Worm (Caenorhabditis elegans): Measurements from ENCODE around the gene scl-2.

The scl-2 gene

ce11 chrIV:13026762-13027161 lies 30.7 kb upstream of the scl-2 start:
- no peak for TF ChIP-seq ztf-23 (GFP tag; IDR thresholded peaks at IDR 0.05)
- no peak for TF ChIP-seq tab-1 (GFP tag; IDR thresholded peaks at IDR 0.05)
- no peak for TF ChIP-seq med-1 (GFP tag; optimal IDR thresholded peaks at IDR 0.05; ENCODE audit: insufficient read depth)
- no peak for TF ChIP-seq cog-1 (tag; optimal IDR thresholded peaks at IDR 0.05)
- no peak for TF ChIP-seq flt-1 (GFP tag; IDR thresholded peaks at IDR 0.05)
- no peak for TF ChIP-seq klf-2 (GFP tag; conservative IDR thresholded peaks at IDR 0.05)
- TF ChIP-seq ztf-29 (GFP tag; IDR thresholded peaks at IDR 0.05) = no peak
- no peak for TF ChIP-seq ref-1 (GFP tag; conservative IDR thresholded peaks at IDR 0.05)
- no peak for TF ChIP-seq T22C8.4 (GFP tag; IDR thresholded peaks at IDR 0.05)

- TF ChIP-seq ref-1 (GFP tag; conservative IDR thresholded peaks at IDR 0.05) = no peak
- TF ChIP-seq klf-2 (GFP tag; conservative IDR thresholded peaks at IDR 0.05) = no peak
- no peak for TF ChIP-seq ztf-29 (GFP tag; IDR thresholded peaks at IDR 0.05)
- TF ChIP-seq med-1 (GFP tag; optimal IDR thresholded peaks at IDR 0.05; ENCODE audit: insufficient read depth) = no peak
- peak; percentile 6 for TF ChIP-seq cog-1 (tag; optimal IDR thresholded peaks at IDR 0.05)
- no peak for TF ChIP-seq tab-1 (GFP tag; IDR thresholded peaks at IDR 0.05)
- no peak for TF ChIP-seq T22C8.4 (GFP tag; IDR thresholded peaks at IDR 0.05)
Measured at ce11 chrIV:13027801-13028641, 29.5 kb upstream of the scl-2 start.

- TF ChIP-seq ref-1 (GFP tag; conservative IDR thresholded peaks at IDR 0.05) (no peak), cog-1 (tag; optimal IDR thresholded peaks at IDR 0.05) (no peak), med-1 (GFP tag; optimal IDR thresholded peaks at IDR 0.05; ENCODE audit: insufficient read depth) (no peak), tab-1 (GFP tag; IDR thresholded peaks at IDR 0.05) (no peak), klf-2 (GFP tag; conservative IDR thresholded peaks at IDR 0.05) (no peak), ztf-23 (GFP tag; IDR thresholded peaks at IDR 0.05) (no peak), flt-1 (GFP tag; IDR thresholded peaks at IDR 0.05) (no peak), ztf-29 (GFP tag; IDR thresholded peaks at IDR 0.05) (no peak), T22C8.4 (GFP tag; IDR thresholded peaks at IDR 0.05) (no peak)
Measured at ce11 chrIV:13028746-13029673, 28.5 kb upstream of the scl-2 start.

DNA sequence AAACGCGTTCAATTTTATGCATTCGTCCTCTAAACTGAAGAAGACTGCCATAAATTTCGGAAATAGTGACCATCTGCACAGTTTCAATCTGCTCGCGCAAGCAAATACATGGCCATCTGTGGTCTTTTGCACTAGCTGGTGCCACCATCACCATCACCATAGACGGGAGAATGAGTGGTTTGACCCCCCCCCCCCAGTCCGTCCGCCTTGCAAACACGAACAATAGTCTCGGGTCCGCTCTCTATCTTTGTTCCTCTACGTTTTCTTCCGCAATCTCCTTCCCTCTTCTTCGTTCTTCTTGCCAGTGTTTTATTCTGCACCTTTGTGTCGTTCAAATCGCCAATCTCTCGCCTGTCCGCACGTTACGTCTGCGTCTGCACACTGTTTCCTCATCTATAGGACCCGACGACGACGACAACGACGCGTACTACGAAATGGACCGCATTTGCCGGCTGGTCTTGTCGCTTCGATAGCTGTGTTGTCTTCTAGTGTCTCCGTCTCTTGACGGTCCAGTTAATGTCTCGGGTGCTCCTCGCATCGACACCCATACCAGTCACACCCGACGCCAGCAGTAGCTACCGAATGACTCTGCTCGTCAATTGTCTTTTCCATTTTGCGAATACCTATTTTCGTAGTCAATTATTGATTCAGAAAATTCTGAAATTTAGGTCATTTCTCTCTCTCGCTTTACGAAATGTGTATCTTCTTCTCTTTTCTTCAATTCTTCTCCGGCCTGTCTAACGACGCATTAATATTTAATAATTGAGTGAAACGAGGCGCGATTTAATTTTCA lies 27.6 kb upstream of the scl-2 start:
- no peak for TF ChIP-seq T22C8.4 (GFP tag; IDR thresholded peaks at IDR 0.05)
- no peak for TF ChIP-seq ztf-29 (GFP tag; IDR thresholded peaks at IDR 0.05)
- no peak for TF ChIP-seq ref-1 (GFP tag; conservative IDR thresholded peaks at IDR 0.05)
- TF ChIP-seq flt-1 (GFP tag; IDR thresholded peaks at IDR 0.05) = 0 out of 2 replicates have a peak, but pooled peaks have one; percentile 3
- TF ChIP-seq klf-2 (GFP tag; conservative IDR thresholded peaks at IDR 0.05) = no peak
- TF ChIP-seq tab-1 (GFP tag; IDR thresholded peaks at IDR 0.05) = 0 out of 2 replicates have a peak, but pooled peaks have one; percentile 49
- TF ChIP-seq med-1 (GFP tag; optimal IDR thresholded peaks at IDR 0.05; ENCODE audit: insufficient read depth) = no peak
- no peak; the same call in 1 of the 2 replicates for TF ChIP-seq ztf-23 (GFP tag; IDR thresholded peaks at IDR 0.05)
- TF ChIP-seq cog-1 (tag; optimal IDR thresholded peaks at IDR 0.05) = peak; percentile 46

DNA sequence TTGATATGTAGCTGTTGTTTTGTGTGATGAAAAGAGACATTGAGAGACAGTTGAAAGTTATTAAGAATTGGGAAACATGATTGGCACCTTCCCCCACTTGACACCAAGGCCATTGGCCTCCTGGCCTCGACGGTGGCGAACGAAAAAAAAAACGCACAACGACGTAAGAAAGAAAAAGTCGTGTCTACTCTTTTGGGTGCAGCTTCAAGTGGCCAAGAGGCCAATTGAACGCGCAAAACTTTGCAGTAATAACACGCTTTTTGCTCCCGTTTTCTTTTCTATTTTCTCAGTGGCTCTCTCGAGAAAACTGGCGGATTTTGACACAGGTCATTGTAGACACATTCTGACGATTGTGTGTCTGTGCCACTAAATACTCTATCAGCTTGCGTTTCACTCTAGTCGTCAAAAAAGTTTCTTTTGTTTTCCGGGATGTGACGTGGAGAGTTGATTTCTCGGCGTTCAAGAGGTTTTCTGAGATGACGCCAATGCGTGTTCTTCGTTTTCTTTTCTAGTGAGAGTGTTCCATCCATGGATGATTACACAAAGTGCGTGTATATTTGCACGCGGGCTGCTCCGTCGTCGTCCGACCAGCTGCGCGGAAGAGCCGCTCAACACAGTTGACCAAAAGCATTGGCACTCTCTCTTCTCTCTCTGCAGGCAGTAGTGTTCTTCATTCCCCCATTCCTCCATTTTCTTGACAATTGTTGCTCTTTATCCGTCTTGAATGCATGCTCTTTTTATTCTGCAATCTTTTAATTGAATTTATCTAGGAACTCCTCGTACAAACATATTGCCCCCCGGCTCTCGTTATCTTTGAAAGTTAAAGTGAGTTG lies 26.8 kb upstream of the scl-2 start:
- TF ChIP-seq tab-1 (GFP tag; IDR thresholded peaks at IDR 0.05) = 0 out of 2 replicates have a peak, but pooled peaks have one; percentile 63
- peak; percentile 20 for TF ChIP-seq cog-1 (tag; optimal IDR thresholded peaks at IDR 0.05)
- no peak for TF ChIP-seq ztf-23 (GFP tag; IDR thresholded peaks at IDR 0.05)

DNA sequence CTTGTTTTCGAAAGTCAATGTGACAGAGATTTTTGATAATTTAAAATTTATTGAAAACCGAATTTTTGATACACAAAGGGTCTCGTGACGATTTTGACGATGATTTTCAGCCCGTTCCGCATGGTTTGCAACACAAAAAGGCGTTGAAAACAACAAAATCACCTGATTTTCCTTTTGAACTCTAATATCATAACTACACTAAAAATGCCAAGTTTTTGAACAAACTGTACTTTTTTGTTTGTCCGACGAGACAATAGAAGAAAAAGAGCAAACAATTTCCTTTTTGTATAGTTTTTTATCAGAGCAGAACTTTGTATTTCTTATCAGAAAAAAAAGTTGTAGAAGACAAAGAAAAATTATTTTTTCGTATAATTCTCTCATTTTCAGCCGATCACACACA lies 25.4 kb upstream of the scl-2 start:
- TF ChIP-seq ztf-23 (GFP tag; IDR thresholded peaks at IDR 0.05) (no peak), T22C8.4 (GFP tag; IDR thresholded peaks at IDR 0.05) (no peak), ref-1 (GFP tag; conservative IDR thresholded peaks at IDR 0.05) (no peak), cog-1 (tag; optimal IDR thresholded peaks at IDR 0.05) (no peak), tab-1 (GFP tag; IDR thresholded peaks at IDR 0.05) (no peak), med-1 (GFP tag; optimal IDR thresholded peaks at IDR 0.05; ENCODE audit: insufficient read depth) (no peak), flt-1 (GFP tag; IDR thresholded peaks at IDR 0.05) (no peak), klf-2 (GFP tag; conservative IDR thresholded peaks at IDR 0.05) (no peak), ztf-29 (GFP tag; IDR thresholded peaks at IDR 0.05) (no peak)

DNA sequence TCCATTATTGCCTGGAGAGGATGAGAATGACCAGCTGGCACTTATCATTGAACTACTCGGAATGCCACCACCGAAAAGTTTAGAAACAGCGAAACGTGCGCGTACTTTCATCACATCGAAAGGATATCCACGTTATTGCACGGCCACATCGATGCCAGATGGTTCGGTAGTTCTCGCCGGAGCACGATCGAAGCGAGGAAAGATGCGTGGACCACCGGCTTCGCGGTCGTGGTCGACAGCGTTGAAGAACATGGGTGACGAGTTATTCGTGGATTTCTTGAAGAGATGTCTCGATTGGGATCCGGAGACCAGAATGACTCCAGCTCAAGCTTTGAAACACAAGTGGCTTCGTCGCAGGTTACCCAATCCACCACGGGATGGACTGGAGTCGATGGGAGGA lies 24.0 kb upstream of the scl-2 start:
- no peak for TF ChIP-seq T22C8.4 (GFP tag; IDR thresholded peaks at IDR 0.05)
- TF ChIP-seq med-1 (GFP tag; optimal IDR thresholded peaks at IDR 0.05; ENCODE audit: insufficient read depth) = no peak
- TF ChIP-seq ztf-23 (GFP tag; IDR thresholded peaks at IDR 0.05) = no peak
- no peak for TF ChIP-seq klf-2 (GFP tag; conservative IDR thresholded peaks at IDR 0.05)
- no peak for TF ChIP-seq cog-1 (tag; optimal IDR thresholded peaks at IDR 0.05)
- no peak for TF ChIP-seq flt-1 (GFP tag; IDR thresholded peaks at IDR 0.05)
- TF ChIP-seq tab-1 (GFP tag; IDR thresholded peaks at IDR 0.05) = no peak
- TF ChIP-seq ztf-29 (GFP tag; IDR thresholded peaks at IDR 0.05) = no peak
- TF ChIP-seq ref-1 (GFP tag; conservative IDR thresholded peaks at IDR 0.05) = no peak

DNA sequence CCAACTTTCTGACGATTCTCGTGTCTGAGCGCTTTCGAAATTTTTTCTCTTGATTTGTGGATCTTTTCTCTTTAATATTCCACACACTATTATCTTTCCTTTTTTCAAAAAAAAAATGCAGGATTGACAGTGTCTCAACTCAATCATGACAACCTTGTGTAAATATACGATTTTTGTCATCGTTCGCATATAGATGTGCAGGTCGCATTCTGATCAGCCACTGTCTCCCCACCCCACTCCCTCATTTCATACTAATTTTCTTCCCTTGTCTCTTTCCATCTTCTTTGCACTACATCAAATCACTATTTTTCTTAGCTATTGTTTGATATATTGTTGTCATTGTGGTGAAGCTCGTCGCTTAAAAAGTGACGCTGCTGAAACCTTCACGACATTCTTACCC lies 22.2 kb upstream of the scl-2 start:
- TF ChIP-seq klf-2 (GFP tag; conservative IDR thresholded peaks at IDR 0.05) (no peak), ztf-29 (GFP tag; IDR thresholded peaks at IDR 0.05) (no peak), med-1 (GFP tag; optimal IDR thresholded peaks at IDR 0.05; ENCODE audit: insufficient read depth) (no peak), T22C8.4 (GFP tag; IDR thresholded peaks at IDR 0.05) (no peak), ztf-23 (GFP tag; IDR thresholded peaks at IDR 0.05) (no peak), cog-1 (tag; optimal IDR thresholded peaks at IDR 0.05) (no peak), ref-1 (GFP tag; conservative IDR thresholded peaks at IDR 0.05) (no peak), tab-1 (GFP tag; IDR thresholded peaks at IDR 0.05) (no peak), flt-1 (GFP tag; IDR thresholded peaks at IDR 0.05) (no peak)
